Fruit fly (Drosophila melanogaster) whole organism, embryonic: ENCODE results near the gene CG33941.

Source experiments
- CG10321 ChIP-seq: fragments of 200-800 bp; sonication (Bioruptor generic); IDR thresholded peaks from 2 replicates; pipeline ENCODE4 v1.3.6; 2022; ENCODE audit warnings: missing biosample characterization, missing genetic modification characterization
- CG10979 ChIP-seq: fragments of 200-800 bp; sonication (Bioruptor generic); optimal IDR thresholded peaks from 2 replicates; lab custom pipeline; 2018; ENCODE audit warnings: missing biosample characterization, mild to moderate bottlenecking, missing genetic modification characterization, moderate library complexity
- CG12155 ChIP-seq: fragments of 200-800 bp; sonication (Bioruptor generic); optimal IDR thresholded peaks from 3 replicates; lab custom pipeline; 2016; ENCODE audit warnings: missing biosample characterization, missing genetic modification characterization
- CG12769 ChIP-seq: fragments of 200-800 bp; sonication (Bioruptor generic); optimal IDR thresholded peaks from 2 replicates; lab custom pipeline; 2019; ENCODE audit warnings: missing biosample characterization, mild to moderate bottlenecking, missing genetic modification characterization, moderate library complexity
- CG14860 ChIP-seq: fragments of 200-800 bp; sonication (Bioruptor generic); IDR thresholded peaks from 3 replicates; pipeline ENCODE4 v1.3.6; 2022; ENCODE audit warnings: missing biosample characterization, missing genetic modification characterization; ENCODE audit not compliant: partially characterized antibody
- CG15514 ChIP-seq: fragments of 200-800 bp; sonication (Bioruptor generic); optimal IDR thresholded peaks from 3 replicates; lab custom pipeline; 2017; ENCODE audit warnings: missing biosample characterization, missing genetic modification characterization, mild to moderate bottlenecking, moderate library complexity, missing genetic modification reagents
- CG17802 ChIP-seq: fragments of 200-800 bp; sonication (Bioruptor generic); optimal IDR thresholded peaks from 2 replicates; lab custom pipeline; 2018; ENCODE audit warnings: missing biosample characterization, mild to moderate bottlenecking, missing genetic modification characterization, moderate library complexity
- CG1792 ChIP-seq: fragments of 200-800 bp; sonication (Bioruptor generic); optimal IDR thresholded peaks from 2 replicates; lab custom pipeline; 2016; ENCODE audit warnings: missing biosample characterization, missing genetic modification characterization
- CG18262 ChIP-seq: fragments of 200-800 bp; optimal IDR thresholded peaks from 3 replicates; lab custom pipeline; 2019; ENCODE audit warnings: missing biosample characterization, mild to moderate bottlenecking, missing genetic modification characterization, moderate library complexity
- CG34224 ChIP-seq: fragments of 200-800 bp; sonication (Bioruptor generic); IDR thresholded peaks from 3 replicates; pipeline ENCODE4 v1.3.6; 2022; ENCODE audit warnings: missing biosample characterization, missing genetic modification characterization; ENCODE audit not compliant: partially characterized antibody
- CG42726 ChIP-seq: fragments of 200-800 bp; sonication (Bioruptor generic); IDR thresholded peaks from 2 replicates; pipeline ENCODE4 v1.3.6; 2022; ENCODE audit warnings: missing biosample characterization, missing genetic modification characterization; ENCODE audit not compliant: partially characterized antibody
- CG4404 ChIP-seq: fragments of 200-800 bp; sonication (Bioruptor generic); IDR thresholded peaks from 2 replicates; pipeline ENCODE4 v1.3.6; 2022; ENCODE audit warnings: missing biosample characterization, missing genetic modification characterization
- CG5180 ChIP-seq: fragments of 200-800 bp; sonication (Bioruptor generic); optimal IDR thresholded peaks from 3 replicates; lab custom pipeline; 2017; ENCODE audit warnings: missing biosample characterization, missing genetic modification characterization, mild to moderate bottlenecking, moderate library complexity, missing genetic modification reagents
- CG9437 ChIP-seq: fragments of 200-800 bp; sonication (Bioruptor generic); optimal IDR thresholded peaks from 2 replicates; lab custom pipeline; 2018; ENCODE audit warnings: missing biosample characterization, mild to moderate bottlenecking, missing genetic modification characterization
- CG9817 ChIP-seq: fragments of 200-800 bp; sonication (Bioruptor generic); optimal IDR thresholded peaks from 2 replicates; lab custom pipeline; 2018; ENCODE audit warnings: missing biosample characterization, mild to moderate bottlenecking, missing genetic modification characterization, moderate library complexity
- Dfd ChIP-seq, 2 experiments: fragments of >200 bp; optimal IDR thresholded peaks; 2 replicates each; lab custom pipeline; 2017; ENCODE audit warnings: missing biosample characterization in 2 of 2, missing genetic modification characterization in 2 of 2
- ERR ChIP-seq: fragments of 200-800 bp; sonication (Bioruptor generic); optimal IDR thresholded peaks from 2 replicates; lab custom pipeline; 2016; ENCODE audit warnings: missing biosample characterization, missing genetic modification characterization
- Gsc ChIP-seq: fragments of 200-800 bp; sonication (Bioruptor generic); IDR thresholded peaks from 2 replicates; pipeline ENCODE4 v1.3.6; 2022; ENCODE audit warnings: missing biosample characterization, missing genetic modification characterization
- HLH4C ChIP-seq: fragments of 200-800 bp; sonication (Bioruptor generic); IDR thresholded peaks from 3 replicates; pipeline ENCODE4 v1.3.6; 2022; ENCODE audit warnings: missing biosample characterization, missing genetic modification characterization; ENCODE audit not compliant: partially characterized antibody
- Hmr ChIP-seq: fragments of 200-800 bp; sonication (Bioruptor generic); optimal IDR thresholded peaks from 3 replicates; lab custom pipeline; 2017; ENCODE audit warnings: mild to moderate bottlenecking, missing biosample characterization, missing genetic modification reagents, missing genetic modification characterization
- MESR4 ChIP-seq: fragments of 200-800 bp; sonication (Bioruptor generic); optimal IDR thresholded peaks from 2 replicates; lab custom pipeline; 2018; ENCODE audit warnings: missing biosample characterization, mild to moderate bottlenecking, missing genetic modification characterization, moderate library complexity
- Oaz ChIP-seq: fragments of 200-800 bp; sonication (Bioruptor generic); IDR thresholded peaks from 2 replicates; pipeline ENCODE4 v1.3.6; 2022; ENCODE audit warnings: missing biosample characterization, missing genetic modification characterization
- Opbp ChIP-seq: fragments of 200-800 bp; sonication (Bioruptor generic); IDR thresholded peaks from 3 replicates; pipeline ENCODE4 v1.3.6; 2022; ENCODE audit warnings: missing biosample characterization, missing genetic modification characterization; ENCODE audit not compliant: partially characterized antibody
- Poxn ChIP-seq: fragments of 200-800 bp; sonication (Bioruptor generic); IDR thresholded peaks from 2 replicates; pipeline ENCODE4 v1.3.6; 2022; ENCODE audit warnings: missing biosample characterization, missing genetic modification characterization
- Six4 ChIP-seq: fragments of 200-800 bp; sonication (Bioruptor generic); optimal IDR thresholded peaks from 2 replicates; lab custom pipeline; 2016; ENCODE audit warnings: missing biosample characterization, missing genetic modification characterization
- ab ChIP-seq: fragments of 200-800 bp; sonication (Bioruptor generic); optimal IDR thresholded peaks from 2 replicates; lab custom pipeline; 2016; ENCODE audit warnings: missing biosample characterization, missing genetic modification characterization
- ara ChIP-seq: fragments of 200-800 bp; sonication (Bioruptor generic); IDR thresholded peaks from 2 replicates; pipeline ENCODE4 v1.3.6; 2022; ENCODE audit warnings: missing biosample characterization, missing genetic modification characterization
- bbx ChIP-seq: fragments of 200-800 bp; sonication (Bioruptor generic); IDR thresholded peaks from 2 replicates; pipeline ENCODE4 v1.3.6; 2022; ENCODE audit warnings: missing biosample characterization, missing genetic modification characterization; ENCODE audit not compliant: partially characterized antibody
- bcd ChIP-seq: fragments of 200-800 bp; sonication (Bioruptor generic); optimal IDR thresholded peaks from 2 replicates; lab custom pipeline; 2017; ENCODE audit warnings: missing biosample characterization, mild to moderate bottlenecking, missing genetic modification characterization
- chif ChIP-seq, 2 experiments: fragments of 200-800 bp; sonication (Bioruptor generic); optimal IDR thresholded peaks; 3 replicates each; lab custom pipeline; 2016; ENCODE audit warnings: missing biosample characterization in 2 of 2, missing genetic modification characterization in 2 of 2
- croc ChIP-seq: fragments of 200-800 bp; sonication (Bioruptor generic); conservative IDR thresholded peaks from 3 replicates; pipeline ENCODE4 v1.3.6; 2022; ENCODE audit warnings: missing biosample characterization, missing genetic modification characterization
- fu2 ChIP-seq: fragments of 200-800 bp; sonication (Bioruptor generic); optimal IDR thresholded peaks from 2 replicates; lab custom pipeline; 2016; ENCODE audit warnings: missing biosample characterization, missing genetic modification characterization
- gt ChIP-seq: fragments of 200-800 bp; sonication (Bioruptor generic); IDR thresholded peaks from 2 replicates; pipeline ENCODE4 v1.3.6; 2022; ENCODE audit warnings: missing biosample characterization, missing genetic modification characterization
- her ChIP-seq: fragments of 200-800 bp; sonication (Bioruptor generic); optimal IDR thresholded peaks from 2 replicates; lab custom pipeline; 2016; ENCODE audit warnings: missing biosample characterization, missing genetic modification characterization
- jumu ChIP-seq: fragments of 200-800 bp; sonication (Bioruptor generic); optimal IDR thresholded peaks from 3 replicates; lab custom pipeline; 2016; ENCODE audit warnings: missing biosample characterization, missing genetic modification characterization
- knrl ChIP-seq: fragments of 200-800 bp; sonication (Bioruptor generic); IDR thresholded peaks from 3 replicates; pipeline ENCODE4 v1.3.6; 2022; ENCODE audit warnings: missing biosample characterization, missing genetic modification characterization; ENCODE audit not compliant: partially characterized antibody
- nerfin-1 ChIP-seq: fragments of 200-800 bp; sonication (Bioruptor generic); optimal IDR thresholded peaks from 3 replicates; lab custom pipeline; 2019; ENCODE audit warnings: missing biosample characterization, mild to moderate bottlenecking, missing genetic modification characterization, moderate library complexity
- nerfin-2 ChIP-seq: fragments of 200-800 bp; sonication (Bioruptor generic); IDR thresholded peaks from 2 replicates; pipeline ENCODE4 v1.3.6; 2022; ENCODE audit warnings: missing biosample characterization, missing genetic modification characterization; ENCODE audit not compliant: partially characterized antibody
- nmo ChIP-seq: fragments of 200-800 bp; sonication (Bioruptor generic); optimal IDR thresholded peaks from 2 replicates; lab custom pipeline; 2018; ENCODE audit warnings: missing biosample characterization, mild to moderate bottlenecking, missing genetic modification characterization, moderate library complexity
- otp ChIP-seq: fragments of 200-800 bp; sonication (Bioruptor generic); IDR thresholded peaks from 3 replicates; pipeline ENCODE4, ENCODE4 v1.3.6; 2022; ENCODE audit warnings: missing biosample characterization, missing genetic modification characterization
- p53 ChIP-seq: fragments of 200-800 bp; sonication (Bioruptor generic); optimal IDR thresholded peaks from 2 replicates; lab custom pipeline; 2016; ENCODE audit warnings: missing biosample characterization, missing genetic modification characterization
- phol ChIP-seq: fragments of 200-800 bp; sonication (Bioruptor generic); optimal IDR thresholded peaks from 3 replicates; lab custom pipeline; 2018; ENCODE audit warnings: missing biosample characterization, mild to moderate bottlenecking, missing genetic modification characterization, moderate library complexity
- pnt ChIP-seq: fragments of 200-800 bp; sonication (Bioruptor generic); optimal IDR thresholded peaks from 3 replicates; lab custom pipeline; 2016; ENCODE audit warnings: missing biosample characterization, missing genetic modification characterization
- row ChIP-seq: fragments of 200-800 bp; sonication (Bioruptor generic); IDR thresholded peaks from 3 replicates; pipeline ENCODE4 v1.3.6; 2022; ENCODE audit warnings: missing biosample characterization, missing genetic modification characterization
- salm ChIP-seq: fragments of 200-800 bp; sonication (Bioruptor generic); optimal IDR thresholded peaks from 2 replicates; lab custom pipeline; 2018; ENCODE audit warnings: missing biosample characterization, mild to moderate bottlenecking, missing genetic modification characterization
- stc ChIP-seq: fragments of 200-800 bp; sonication (Bioruptor generic); IDR thresholded peaks from 2 replicates; pipeline ENCODE4 v1.3.6; 2022; ENCODE audit warnings: missing biosample characterization, missing genetic modification characterization
- tll ChIP-seq, 2 experiments: fragments of 200-800 bp in 1 of 2; fragments of >200 bp in 1 of 2; sonication (Bioruptor generic) in 1 of 2; optimal IDR thresholded peaks; 2 replicates each; lab custom pipeline; 2017 to 2019; ENCODE audit warnings: missing biosample characterization in 2 of 2, missing genetic modification characterization in 2 of 2, mild to moderate bottlenecking in 1 of 2, moderate library complexity in 1 of 2
- ttk ChIP-seq: fragments of 200-800 bp; sonication (Bioruptor generic); IDR thresholded peaks from 2 replicates; pipeline ENCODE4 v2.1.2; 2022; ENCODE audit warnings: missing biosample characterization, missing genetic modification characterization
- unc-4 ChIP-seq: fragments of 200-800 bp; sonication (Bioruptor generic); IDR thresholded peaks from 2 replicates; pipeline ENCODE4 v1.3.6; 2022; ENCODE audit warnings: missing biosample characterization, missing genetic modification characterization; ENCODE audit not compliant: partially characterized antibody
- zf30C ChIP-seq: fragments of 200-800 bp; sonication (Bioruptor generic); optimal IDR thresholded peaks from 3 replicates; lab custom pipeline; 2018; ENCODE audit warnings: missing biosample characterization, mild to moderate bottlenecking, missing genetic modification characterization

CG33941 gene

dm6 chr4:481739-482138 lies 14.4 kb downstream of the CG33941 start (continued):
- TF ChIP-seq CG14860 (GFP tag; lab: Robert Waterston, UW) (peak; percentile 60; the same call in 2 of the 3 replicates), otp (GFP tag; lab: Robert Waterston, UW) (no peak), CG12769 (tag; lab: Kevin White, UChicago) (no peak), CG9437 (no peak), Gsc (GFP tag; lab: Robert Waterston, UW) (no peak), Oaz (GFP tag; lab: Robert Waterston, UW) (no peak), salm (tag; lab: Kevin White, UChicago) (no peak), MESR4 (GFP tag; lab: Kevin White, UChicago) (peak; percentile 32), HLH4C (GFP tag; lab: Robert Waterston, UW) (peak; percentile 72), ERR (GFP tag; lab: Kevin White, UChicago) (no peak), phol (no peak), gt (no peak), CG5180 (no peak), CG15514 (no peak), CG17802 (tag; lab: Kevin White, UChicago) (no peak), CG4404 (no peak), croc (GFP tag; lab: Robert Waterston, UW) (no peak), stc (GFP tag; lab: Robert Waterston, UW) (no peak), CG10979 (tag; lab: Kevin White, UChicago) (no peak), Poxn (GFP tag; lab: Robert Waterston, UW) (no peak), CG12155 (no peak), pnt (no peak), bcd (no peak), Hmr (no peak), bbx (GFP tag; lab: Robert Waterston, UW) (peak; percentile 79; the same call in 1 of the 2 replicates), p53 (GFP tag; lab: Kevin White, UChicago) (no peak), CG9817 (tag; lab: Kevin White, UChicago) (no peak), knrl (GFP tag; lab: Robert Waterston, UW) (peak; percentile 73), ara (GFP tag; lab: Robert Waterston, UW) (no peak), nmo (no peak), Dfd (GFP tag; optimal IDR thresholded peaks at IDR 0.05; lab: Kevin White, UChicago) (no peak), zf30C (GFP tag; lab: Kevin White, UChicago) (no peak), Opbp (GFP tag; lab: Robert Waterston, UW) (peak; percentile 80; the same call in 2 of the 3 replicates), ttk (no peak), jumu (GFP tag; lab: Kevin White, UChicago) (no peak), ab (no peak), tll (GFP tag; optimal IDR thresholded peaks at IDR 0.05; lab: Kevin White, UChicago) (no peak), nerfin-1 (tag; lab: Kevin White, UChicago) (no peak), CG42726 (GFP tag; lab: Robert Waterston, UW) (peak; percentile 70; the same call in 1 of the 2 replicates), CG10321 (GFP tag; lab: Robert Waterston, UW) (no peak), her (no peak), Six4 (GFP tag; lab: Kevin White, UChicago) (no peak), CG1792 (GFP tag; lab: Kevin White, UChicago) (no peak), fu2 (GFP tag; lab: Kevin White, UChicago) (no peak), chif (GFP tag; optimal IDR thresholded peaks at IDR 0.05; lab: Kevin White, UChicago) (no peak), CG34224 (GFP tag; lab: Robert Waterston, UW) (peak; percentile 58), nerfin-2 (peak; percentile 59; the same call in 1 of the 2 replicates), row (peak; percentile 54), unc-4 (GFP tag; lab: Robert Waterston, UW) (no peak; the same call in 1 of the 2 replicates), CG18262 (no peak)
